Worm (Caenorhabditis elegans): ENCODE results near the gene txdc-12.1.
A peak's percentile ranks its signal among the peaks of the same experiment; 100 is the strongest.

Gene txdc-12.1

ce11 chrII:12284045-12284444 lies 43.9 kb downstream of the txdc-12.1 start (continued):
- TF ChIP-seq aptf-3 (GFP tag; IDR thresholded peaks at IDR 0.05) = no peak
- TF ChIP-seq nhr-80 (tag; optimal IDR thresholded peaks at IDR 0.05) = no peak
- peak in 1 of 3 experiments; percentile 68 for TF ChIP-seq lin-35 (GFP tag; optimal IDR thresholded peaks at IDR 0.05)
- no peak for TF ChIP-seq nfyb-1 (GFP tag; IDR thresholded peaks at IDR 0.05)
- peak; percentile 57 for TF ChIP-seq unc-130 (GFP tag; optimal IDR thresholded peaks at IDR 0.05)
- no peak for TF ChIP-seq rec-8 (tag; optimal IDR thresholded peaks at IDR 0.05)
- peak; percentile 77 for TF ChIP-seq hsf-1 (GFP tag; IDR thresholded peaks at IDR 0.05)
- TF ChIP-seq F52B5.7 (tag; optimal IDR thresholded peaks at IDR 0.05) = no peak
- TF ChIP-seq dox-1 (GFP tag; IDR thresholded peaks at IDR 0.05) = no peak
- no peak for TF ChIP-seq Y67H2A.10 (GFP tag; conservative IDR thresholded peaks at IDR 0.05)
- TF ChIP-seq bed-2 (GFP tag; IDR thresholded peaks at IDR 0.05) = no peak
- TF ChIP-seq ztf-3 (GFP tag; optimal IDR thresholded peaks at IDR 0.05) = no peak
- TF ChIP-seq ccch-3 (GFP tag; optimal IDR thresholded peaks at IDR 0.05) = no peak
- TF ChIP-seq repo-1 (tag; optimal IDR thresholded peaks at IDR 0.05) = no peak
- TF ChIP-seq T26A5.8 (tag; optimal IDR thresholded peaks at IDR 0.05) = no peak
- TF ChIP-seq tlf-1 (GFP tag; optimal IDR thresholded peaks at IDR 0.05) = peak; percentile 66
- peak; percentile 71; the same call in 1 of the 2 replicates for TF ChIP-seq Y79H2A.3 (GFP tag; conservative IDR thresholded peaks at IDR 0.05)
- no peak for TF ChIP-seq mxl-1 (tag; optimal IDR thresholded peaks at IDR 0.05)
- TF ChIP-seq F22D6.2 (tag; optimal IDR thresholded peaks at IDR 0.05) = no peak
- no peak for TF ChIP-seq mel-28 (tag; optimal IDR thresholded peaks at IDR 0.05; ENCODE audit: borderline replicate concordance)
- no peak for TF ChIP-seq ceh-40 (GFP tag; IDR thresholded peaks at IDR 0.05)
- TF ChIP-seq ceh-27 (GFP tag; optimal IDR thresholded peaks at IDR 0.05) = no peak
- TF ChIP-seq somi-1 (GFP tag; optimal IDR thresholded peaks at IDR 0.05) = no peak
- no peak for TF ChIP-seq F57A8.1 (GFP tag; optimal IDR thresholded peaks at IDR 0.05)
- no peak for TF ChIP-seq egl-44 (GFP tag; IDR thresholded peaks at IDR 0.05)
- no peak for TF ChIP-seq pbrm-1 (GFP tag; IDR thresholded peaks at IDR 0.05)
- TF ChIP-seq madf-10 (tag; optimal IDR thresholded peaks at IDR 0.05) = no peak
- no peak for TF ChIP-seq nfya-2 (GFP tag; IDR thresholded peaks at IDR 0.05)
- no peak for TF ChIP-seq aptf-2 (GFP tag; conservative IDR thresholded peaks at IDR 0.05)
- TF ChIP-seq mcd-1 (GFP tag; IDR thresholded peaks at IDR 0.05) = peak; percentile 54
- TF ChIP-seq D2030.7 (GFP tag; IDR thresholded peaks at IDR 0.05) = peak; percentile 92
- TF ChIP-seq ZK185.1 (tag; optimal IDR thresholded peaks at IDR 0.05; ENCODE audit: poor library complexity, severe bottlenecking) = no peak
- no peak for TF ChIP-seq B0261.1 (tag; optimal IDR thresholded peaks at IDR 0.05)
- TF ChIP-seq atf-7 (tag; optimal IDR thresholded peaks at IDR 0.05) = no peak
- TF ChIP-seq F49E8.2 (tag; optimal IDR thresholded peaks at IDR 0.05; ENCODE audit: insufficient read depth) = peak; percentile 27
- TF ChIP-seq hmg-20 (GFP tag; IDR thresholded peaks at IDR 0.05) = no peak
- TF ChIP-seq chd-7 (tag; optimal IDR thresholded peaks at IDR 0.05) = no peak
- TF ChIP-seq B0035.1 (tag; optimal IDR thresholded peaks at IDR 0.05) = no peak
- TF ChIP-seq lag-1 (GFP tag; IDR thresholded peaks at IDR 0.05) = no peak
- 0 out of 2 replicates have a peak, but pooled peaks have one; percentile 29 for TF ChIP-seq ekl-4 (GFP tag; IDR thresholded peaks at IDR 0.05)
- TF ChIP-seq lin-54 (GFP tag; optimal IDR thresholded peaks at IDR 0.05) = peak; percentile 88
- TF ChIP-seq nhr-27 (tag; optimal IDR thresholded peaks at IDR 0.05) = no peak
- no peak for TF ChIP-seq unc-62 (GFP tag; optimal IDR thresholded peaks at IDR 0.05)
- TF ChIP-seq let-526 (GFP tag; IDR thresholded peaks at IDR 0.05) = no peak
- TF ChIP-seq F55B11.4 (tag; optimal IDR thresholded peaks at IDR 0.05; ENCODE audit: borderline replicate concordance, insufficient read depth) = no peak
- no peak for TF ChIP-seq ztf-22 (GFP tag; optimal IDR thresholded peaks at IDR 0.05)
- no peak for TF ChIP-seq ceh-79 (tag; optimal IDR thresholded peaks at IDR 0.05)
- TF ChIP-seq tbx-9 (tag; optimal IDR thresholded peaks at IDR 0.05; ENCODE audit: borderline replicate concordance) = no peak
- no peak for TF ChIP-seq nhr-179 (tag; optimal IDR thresholded peaks at IDR 0.05)
- no peak for TF ChIP-seq nhr-120 (GFP tag; IDR thresholded peaks at IDR 0.05)
